Fruit fly (Drosophila melanogaster) whole organism, embryonic: ENCODE data around the gene wus.
A peak's percentile ranks its signal among the peaks of the same experiment; 100 is the strongest.

Experiments
- Aef1 ChIP-seq: fragments of 200-800 bp; sonication (Bioruptor generic); IDR thresholded peaks from 3 replicates; pipeline ENCODE4 v1.3.6; 2022; ENCODE audit warnings: missing biosample characterization, missing genetic modification characterization
- Atf6 ChIP-seq: fragments of 200-800 bp; sonication (Bioruptor generic); IDR thresholded peaks from 2 replicates; pipeline ENCODE4 v1.3.6; 2022; ENCODE audit warnings: missing biosample characterization, missing genetic modification characterization
- CG11695 ChIP-seq: fragments of 200-800 bp; sonication (Bioruptor generic); IDR thresholded peaks from 3 replicates; pipeline ENCODE4 v1.3.6; 2022; ENCODE audit warnings: missing biosample characterization, missing genetic modification characterization
- CG12104 ChIP-seq: fragments of 200-800 bp; sonication (Bioruptor generic); optimal IDR thresholded peaks from 3 replicates; lab custom pipeline; 2016; ENCODE audit warnings: missing biosample characterization, missing genetic modification characterization
- CG12236 ChIP-seq: fragments of 200-800 bp; sonication (Bioruptor generic); optimal IDR thresholded peaks from 2 replicates; lab custom pipeline; 2016; ENCODE audit warnings: missing biosample characterization, missing genetic modification characterization
- CG14441 ChIP-seq: fragments of 200-800 bp; sonication (Bioruptor generic); IDR thresholded peaks from 2 replicates; pipeline ENCODE4 v1.3.6; 2022; ENCODE audit warnings: missing biosample characterization, missing genetic modification characterization
- CG14710 ChIP-seq: fragments of 200-800 bp; sonication (Bioruptor generic); optimal IDR thresholded peaks from 3 replicates; lab custom pipeline; 2019; ENCODE audit warnings: missing biosample characterization, mild to moderate bottlenecking, missing genetic modification characterization, moderate library complexity
- CG1602 ChIP-seq: fragments of 200-800 bp; sonication (Bioruptor generic); optimal IDR thresholded peaks from 3 replicates; lab custom pipeline; 2016; ENCODE audit warnings: missing biosample characterization, missing genetic modification characterization
- CG17328 ChIP-seq: fragments of 200-800 bp; sonication (Bioruptor generic); IDR thresholded peaks from 2 replicates; pipeline ENCODE4 v1.3.6; 2022; ENCODE audit warnings: missing biosample characterization, missing genetic modification characterization
- CG17829 ChIP-seq: fragments of 200-800 bp; optimal IDR thresholded peaks from 2 replicates; lab custom pipeline; 2019; ENCODE audit warnings: missing biosample characterization, mild to moderate bottlenecking, missing genetic modification characterization, moderate library complexity
- CG18599 ChIP-seq: fragments of 200-800 bp; sonication (Bioruptor generic); optimal IDR thresholded peaks from 3 replicates; lab custom pipeline; 2017; ENCODE audit warnings: missing biosample characterization, missing genetic modification characterization, mild to moderate bottlenecking, moderate library complexity, missing genetic modification reagents
- CG18619 ChIP-seq: fragments of 200-800 bp; sonication (Bioruptor generic); optimal IDR thresholded peaks from 3 replicates; lab custom pipeline; 2017; ENCODE audit warnings: missing biosample characterization, mild to moderate bottlenecking, missing genetic modification characterization
- CG2712 ChIP-seq: fragments of 200-800 bp; optimal IDR thresholded peaks from 3 replicates; lab custom pipeline; 2019; ENCODE audit warnings: missing biosample characterization, mild to moderate bottlenecking, missing genetic modification characterization, moderate library complexity
- CG30020 ChIP-seq: fragments of 200-800 bp; optimal IDR thresholded peaks from 2 replicates; lab custom pipeline; 2019; ENCODE audit warnings: missing biosample characterization, mild to moderate bottlenecking, missing genetic modification characterization, moderate library complexity
- CG6791 ChIP-seq: fragments of 200-800 bp; sonication (Bioruptor generic); IDR thresholded peaks from 3 replicates; pipeline ENCODE4 v1.3.6; 2022; ENCODE audit warnings: missing biosample characterization, missing genetic modification characterization; ENCODE audit not compliant: partially characterized antibody
- CG6854 ChIP-seq: fragments of 200-800 bp; sonication (Bioruptor generic); optimal IDR thresholded peaks from 3 replicates; lab custom pipeline; 2017; ENCODE audit warnings: missing biosample characterization, mild to moderate bottlenecking, missing genetic modification characterization
- Dll ChIP-seq: fragments of 200-800 bp; sonication (Bioruptor generic); IDR thresholded peaks from 4 replicates; pipeline ENCODE4 v1.3.6; 2022; ENCODE audit warnings: missing biosample characterization, missing genetic modification characterization; ENCODE audit not compliant: partially characterized antibody
- Drgx ChIP-seq: fragments of 200-800 bp; sonication (Bioruptor generic); IDR thresholded peaks from 2 replicates; pipeline ENCODE4 v1.3.6; 2022; ENCODE audit warnings: missing biosample characterization, missing genetic modification characterization
- Elba2 ChIP-seq: fragments of 200-800 bp; sonication (Bioruptor generic); optimal IDR thresholded peaks from 3 replicates; lab custom pipeline; 2016; ENCODE audit warnings: missing biosample characterization, missing genetic modification characterization
- HLHmδ ChIP-seq: fragments of 200-800 bp; sonication (Bioruptor generic); optimal IDR thresholded peaks from 2 replicates; lab custom pipeline; 2018; ENCODE audit warnings: missing biosample characterization, mild to moderate bottlenecking, missing genetic modification characterization, moderate library complexity
- Hand ChIP-seq: fragments of 200-800 bp; sonication (Bioruptor generic); optimal IDR thresholded peaks from 2 replicates; lab custom pipeline; 2017; ENCODE audit warnings: mild to moderate bottlenecking, missing biosample characterization, missing genetic modification reagents, missing genetic modification characterization
- Mad ChIP-seq: fragments of 200-800 bp; sonication (Bioruptor generic); optimal IDR thresholded peaks from 2 replicates; lab custom pipeline; 2016; ENCODE audit warnings: missing biosample characterization, missing genetic modification characterization
- NC2α ChIP-seq: fragments of 200-800 bp; sonication (Bioruptor generic); optimal IDR thresholded peaks from 2 replicates; lab custom pipeline; 2016; ENCODE audit warnings: missing biosample characterization, missing genetic modification characterization
- NC2β ChIP-seq: fragments of 200-800 bp; sonication (Bioruptor generic); optimal IDR thresholded peaks from 2 replicates; lab custom pipeline; 2016; ENCODE audit warnings: missing biosample characterization, missing genetic modification characterization
- Ptx1 ChIP-seq: fragments of 200-800 bp; sonication (Bioruptor generic); IDR thresholded peaks from 2 replicates; pipeline ENCODE4 v1.3.6; 2022; ENCODE audit warnings: missing biosample characterization, missing genetic modification characterization
- Xrp1 ChIP-seq: fragments of 200-800 bp; sonication (Bioruptor generic); IDR thresholded peaks from 2 replicates; pipeline ENCODE4 v1.3.6; 2022; ENCODE audit warnings: missing biosample characterization, missing genetic modification characterization
- ara ChIP-seq: fragments of 200-800 bp; sonication (Bioruptor generic); IDR thresholded peaks from 2 replicates; pipeline ENCODE4 v1.3.6; 2022; ENCODE audit warnings: missing biosample characterization, missing genetic modification characterization
- ash1 ChIP-seq: fragments of 200-800 bp; sonication (Bioruptor generic); optimal IDR thresholded peaks from 2 replicates; lab custom pipeline; 2018; ENCODE audit warnings: missing biosample characterization, mild to moderate bottlenecking, missing genetic modification characterization
- bab2 ChIP-seq: fragments of 200-800 bp; sonication (Bioruptor generic); optimal IDR thresholded peaks from 2 replicates; lab custom pipeline; 2016; ENCODE audit warnings: missing biosample characterization, missing genetic modification characterization
- bbx ChIP-seq: fragments of 200-800 bp; sonication (Bioruptor generic); IDR thresholded peaks from 2 replicates; pipeline ENCODE4 v1.3.6; 2022; ENCODE audit warnings: missing biosample characterization, missing genetic modification characterization; ENCODE audit not compliant: partially characterized antibody
- cg ChIP-seq: fragments of 200-800 bp; sonication (Bioruptor generic); optimal IDR thresholded peaks from 3 replicates; lab custom pipeline; 2019; ENCODE audit warnings: missing biosample characterization, mild to moderate bottlenecking, missing genetic modification characterization, moderate library complexity
- chinmo ChIP-seq: fragments of 200-800 bp; sonication (Bioruptor generic); IDR thresholded peaks from 4 replicates; pipeline ENCODE4 v1.3.6; 2022; ENCODE audit warnings: missing biosample characterization, missing genetic modification characterization; ENCODE audit not compliant: partially characterized antibody
- dmrt11E ChIP-seq: fragments of 200-800 bp; sonication (Bioruptor generic); optimal IDR thresholded peaks from 3 replicates; lab custom pipeline; 2018; ENCODE audit warnings: missing biosample characterization, mild to moderate bottlenecking, missing genetic modification characterization, moderate library complexity
- dysf ChIP-seq: fragments of 200-800 bp; sonication (Bioruptor generic); IDR thresholded peaks from 3 replicates; pipeline ENCODE4 v1.3.6; 2022; ENCODE audit warnings: missing biosample characterization, missing genetic modification characterization
- fd64A ChIP-seq: fragments of 200-800 bp; sonication (Bioruptor generic); optimal IDR thresholded peaks from 3 replicates; lab custom pipeline; 2018; ENCODE audit warnings: missing biosample characterization, mild to moderate bottlenecking, missing genetic modification characterization
- gce ChIP-seq: fragments of 200-800 bp; sonication (Bioruptor generic); IDR thresholded peaks from 3 replicates; pipeline ENCODE4 v1.3.6; 2022; ENCODE audit warnings: missing biosample characterization, missing genetic modification characterization
- gt ChIP-seq: fragments of 200-800 bp; sonication (Bioruptor generic); IDR thresholded peaks from 2 replicates; pipeline ENCODE4 v1.3.6; 2022; ENCODE audit warnings: missing biosample characterization, missing genetic modification characterization
- lilli ChIP-seq: fragments of 200-800 bp; sonication (Bioruptor generic); optimal IDR thresholded peaks from 3 replicates; lab custom pipeline; 2016; ENCODE audit warnings: missing biosample characterization, missing genetic modification characterization
- lov ChIP-seq, 2 experiments: fragments of 200-800 bp in 1 of 2; fragments of >200 bp in 1 of 2; sonication (Bioruptor generic) in 1 of 2; IDR thresholded peaks in 1 of 2; optimal IDR thresholded peaks in 1 of 2; 2 replicates in 1 of 2; 3 replicates in 1 of 2; pipeline versions ENCODE4 v1.3.6 to Lab custom; 2017 to 2022; ENCODE audit warnings: missing biosample characterization in 1 of 2, missing genetic modification characterization in 1 of 2
- maf-S ChIP-seq: fragments of 200-800 bp; sonication (Bioruptor generic); optimal IDR thresholded peaks from 2 replicates; lab custom pipeline; 2016; ENCODE audit warnings: missing biosample characterization, missing genetic modification characterization
- nerfin-1 ChIP-seq: fragments of 200-800 bp; sonication (Bioruptor generic); optimal IDR thresholded peaks from 3 replicates; lab custom pipeline; 2019; ENCODE audit warnings: missing biosample characterization, mild to moderate bottlenecking, missing genetic modification characterization, moderate library complexity
- nom ChIP-seq: fragments of 200-800 bp; sonication (Bioruptor generic); optimal IDR thresholded peaks from 2 replicates; lab custom pipeline; 2017; ENCODE audit warnings: missing biosample characterization, missing genetic modification characterization, mild to moderate bottlenecking, moderate library complexity, missing genetic modification reagents
- pros ChIP-seq: fragments of 200-800 bp; sonication (Bioruptor generic); optimal IDR thresholded peaks from 3 replicates; lab custom pipeline; 2019; ENCODE audit warnings: missing biosample characterization, mild to moderate bottlenecking, missing genetic modification characterization, moderate library complexity
- pzg ChIP-seq: fragments of 200-800 bp; sonication (Bioruptor generic); optimal IDR thresholded peaks from 3 replicates; lab custom pipeline; 2018; ENCODE audit warnings: missing biosample characterization, mild to moderate bottlenecking, missing genetic modification characterization, moderate library complexity
- ro ChIP-seq: fragments of 200-800 bp; sonication (Bioruptor generic); IDR thresholded peaks from 2 replicates; pipeline ENCODE4 v1.3.6; 2022; ENCODE audit warnings: missing biosample characterization, missing genetic modification characterization
- sd ChIP-seq: fragments of 200-800 bp; sonication (Bioruptor generic); optimal IDR thresholded peaks from 3 replicates; lab custom pipeline; 2018; ENCODE audit warnings: missing biosample characterization, mild to moderate bottlenecking, missing genetic modification characterization, moderate library complexity
- ssp ChIP-seq: fragments of 200-800 bp; sonication (Bioruptor generic); IDR thresholded peaks from 2 replicates; pipeline ENCODE4 v1.3.6; 2022; ENCODE audit warnings: missing biosample characterization, missing genetic modification characterization
- toy ChIP-seq: fragments of 200-800 bp; sonication (Bioruptor generic); IDR thresholded peaks from 2 replicates; pipeline ENCODE4 v1.3.6; 2022; ENCODE audit warnings: missing biosample characterization, missing genetic modification characterization
- trh ChIP-seq: fragments of 200-800 bp; sonication (Bioruptor generic); optimal IDR thresholded peaks from 2 replicates; lab custom pipeline; 2016; ENCODE audit warnings: missing biosample characterization, missing genetic modification characterization
- vvl ChIP-seq: fragments of 200-800 bp; sonication (Bioruptor generic); IDR thresholded peaks from 2 replicates; pipeline ENCODE4 v1.3.6; 2022; ENCODE audit warnings: missing biosample characterization, missing genetic modification characterization
- wek ChIP-seq: fragments of 200-800 bp; sonication (Bioruptor generic); optimal IDR thresholded peaks from 3 replicates; lab custom pipeline; 2018; ENCODE audit warnings: missing biosample characterization, mild to moderate bottlenecking, missing genetic modification characterization, moderate library complexity
- zf30C ChIP-seq: fragments of 200-800 bp; sonication (Bioruptor generic); optimal IDR thresholded peaks from 3 replicates; lab custom pipeline; 2018; ENCODE audit warnings: missing biosample characterization, mild to moderate bottlenecking, missing genetic modification characterization

wus gene

DNA sequence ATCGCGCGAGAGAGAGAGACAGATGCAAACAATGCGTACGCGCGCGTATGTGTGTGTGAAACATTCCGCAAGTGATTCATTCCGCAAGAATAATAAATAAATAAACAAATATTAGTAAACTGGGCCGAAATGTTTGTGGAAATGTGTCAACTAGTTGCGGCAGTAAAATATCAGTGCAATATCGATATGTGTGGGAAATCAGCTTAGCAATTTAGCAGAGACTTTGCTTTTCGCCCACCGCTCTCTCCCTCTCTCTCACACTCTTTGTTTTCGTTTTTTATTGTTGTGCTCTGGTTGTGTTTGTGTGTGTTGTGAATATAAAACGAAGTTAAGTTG, 2.8 kb upstream of the wus start (continued):
- no peak for TF ChIP-seq ash1 (GFP tag; lab: Kevin White, UChicago)
- no peak for TF ChIP-seq NC2α (GFP tag; lab: Kevin White, UChicago)
- TF ChIP-seq ssp (GFP tag; lab: Robert Waterston, UW): no peak
- no peak for TF ChIP-seq Dll (GFP tag; lab: Robert Waterston, UW)
- TF ChIP-seq CG30020: no peak
- TF ChIP-seq CG17328 (GFP tag; lab: Robert Waterston, UW): no peak
- TF ChIP-seq dmrt11E (tag; lab: Kevin White, UChicago): no peak
- TF ChIP-seq ro (GFP tag; lab: Robert Waterston, UW): no peak
- TF ChIP-seq chinmo (GFP tag; lab: Robert Waterston, UW): 0 out of 4 replicates have a peak, but pooled peaks have one; percentile 50
- no peak for TF ChIP-seq wek
- no peak for TF ChIP-seq Mad (GFP tag; lab: Kevin White, UChicago)
- no peak for TF ChIP-seq Ptx1
- TF ChIP-seq ara (GFP tag; lab: Robert Waterston, UW): no peak
- no peak for TF ChIP-seq nerfin-1 (tag; lab: Kevin White, UChicago)
- no peak for TF ChIP-seq pros (GFP tag; lab: Kevin White, UChicago)
- no peak for TF ChIP-seq CG12104 (GFP tag; lab: Kevin White, UChicago)
- no peak for TF ChIP-seq pzg (GFP tag; lab: Kevin White, UChicago)
- no peak for TF ChIP-seq gce (GFP tag; lab: Robert Waterston, UW)
- no peak for TF ChIP-seq Hand (GFP tag; lab: Kevin White, UChicago)
- TF ChIP-seq CG14441: 0 out of 2 replicates have a peak, but pooled peaks have one; percentile 1
- TF ChIP-seq bab2 (GFP tag; lab: Kevin White, UChicago): no peak
- no peak for TF ChIP-seq CG11695 (GFP tag; lab: Robert Waterston, UW)
- no peak for TF ChIP-seq NC2β
- TF ChIP-seq CG12236 (GFP tag; lab: Kevin White, UChicago): no peak
- no peak for TF ChIP-seq trh (GFP tag; lab: Kevin White, UChicago)
- TF ChIP-seq CG6791: no peak
- TF ChIP-seq CG14710 (tag; lab: Kevin White, UChicago): no peak
- no peak for TF ChIP-seq fd64A (GFP tag; lab: Kevin White, UChicago)
- TF ChIP-seq Elba2 (GFP tag; lab: Kevin White, UChicago): no peak
- TF ChIP-seq Drgx (GFP tag; lab: Robert Waterston, UW): no peak
- TF ChIP-seq toy (GFP tag; lab: Robert Waterston, UW): no peak
- TF ChIP-seq lov (optimal IDR thresholded peaks at IDR 0.05; lab: Kevin White, UChicago): no peak
- TF ChIP-seq lov (GFP tag; IDR thresholded peaks at IDR 0.05; lab: Robert Waterston, UW): no peak
- TF ChIP-seq vvl (GFP tag; lab: Robert Waterston, UW): no peak
- TF ChIP-seq CG2712: no peak
- TF ChIP-seq Aef1 (GFP tag; lab: Robert Waterston, UW): no peak
- no peak for TF ChIP-seq bbx (GFP tag; lab: Robert Waterston, UW)
- no peak for TF ChIP-seq CG1602 (GFP tag; lab: Kevin White, UChicago)
- peak; percentile 95 for TF ChIP-seq sd (tag; lab: Kevin White, UChicago)
- TF ChIP-seq zf30C (GFP tag; lab: Kevin White, UChicago): no peak
- TF ChIP-seq Xrp1: 0 out of 2 replicates have a peak, but pooled peaks have one; percentile 15
- TF ChIP-seq HLHmδ (GFP tag; lab: Kevin White, UChicago): no peak
- TF ChIP-seq maf-S (GFP tag; lab: Kevin White, UChicago): no peak
- no peak for TF ChIP-seq CG18599
- no peak for TF ChIP-seq CG6854 (GFP tag; lab: Kevin White, UChicago)
- TF ChIP-seq gt: no peak
- no peak for TF ChIP-seq lilli
- peak; percentile 82 for TF ChIP-seq cg (GFP tag; lab: Kevin White, UChicago)
- no peak for TF ChIP-seq dysf (GFP tag; lab: Robert Waterston, UW)
- peak; percentile 27 for TF ChIP-seq nom (GFP tag; lab: Kevin White, UChicago)
- no peak for TF ChIP-seq CG18619 (GFP tag; lab: Kevin White, UChicago)
- no peak for TF ChIP-seq Atf6 (GFP tag; lab: Robert Waterston, UW)
- no peak for TF ChIP-seq CG17829 (tag; lab: Kevin White, UChicago)
